Worm (Caenorhabditis elegans) whole organism, young adult: ENCODE data around the gene nhr-25.

Experiments used
- K11D2.4 ChIP-seq: fragments of 200-800 bp; sonication (Bioruptor generic); IDR thresholded peaks from 2 replicates; pipeline ENCODE4 v1.3.6; 2022; ENCODE audit warnings: missing genetic modification reagents, missing genetic modification characterization, missing compliant biosample characterization
- Y79H2A.3 ChIP-seq: fragments of 200-800 bp; sonication (Bioruptor generic); conservative IDR thresholded peaks from 2 replicates; pipeline ENCODE4 v1.3.6; 2022; ENCODE audit warnings: missing genetic modification reagents, missing genetic modification characterization, missing compliant biosample characterization
- dpl-1 ChIP-seq: fragments of 150-350 bp; optimal IDR thresholded peaks from 2 replicates; lab custom pipeline; 2014; ENCODE audit warnings: missing biosample characterization, missing genetic modification reagents, missing genetic modification characterization
- ets-4 ChIP-seq: fragments of 200-800 bp; sonication (Bioruptor generic); optimal IDR thresholded peaks from 2 replicates; lab custom pipeline; 2018; ENCODE audit warnings: mild to moderate bottlenecking, missing genetic modification characterization, missing compliant biosample characterization
- snpc-1.1 ChIP-seq: sonication (generic microtip); optimal IDR thresholded peaks from 2 replicates; lab custom pipeline; 2017; ENCODE audit warnings: missing genetic modification characterization, mild to moderate bottlenecking, missing compliant biosample characterization, antibody characterized with exemption, moderate library complexity, missing genotype, missing genetic modification reagents; ENCODE audit not compliant: insufficient read depth
- snpc-4 ChIP-seq, 5 experiments: fragments of 150-350 bp in 1 of 5; sonication (generic microtip) in 4 of 5; optimal IDR thresholded peaks; 2 replicates each; lab custom pipeline; 2014 to 2018; ENCODE audit warnings: missing genetic modification characterization in 5 of 5, missing biosample characterization in 3 of 5, antibody characterized with exemption in 2 of 5, mild to moderate bottlenecking in 2 of 5, missing compliant biosample characterization in 2 of 5, missing genotype in 2 of 5, moderate library complexity in 2 of 5, missing genetic modification reagents in 1 of 5

ce11 chrX:12987119-12987518, 21.2 kb upstream of the nhr-25 start, which contains the start of gene mff-1:
- TF ChIP-seq K11D2.4 (GFP tag; lab: Robert Waterston, UW) (no peak), ets-4 (GFP tag; lab: Kevin White, UChicago) (no peak), snpc-1.1 (tag; lab: Kevin White, UChicago) (no peak), Y79H2A.3 (GFP tag; lab: Robert Waterston, UW) (no peak), snpc-4 (GFP tag; optimal IDR thresholded peaks at IDR 0.05; lab: Kevin White, UChicago) (no peak), snpc-4 (tag; optimal IDR thresholded peaks at IDR 0.05; lab: Kevin White, UChicago) (no peak), dpl-1 (GFP tag; lab: Kevin White, UChicago) (no peak)
